Fruit fly (Drosophila melanogaster) whole organism, embryonic: Measurements from ENCODE around the gene aru.

Source experiments
- Abd-B ChIP-seq: fragments of 200-800 bp; sonication (Bioruptor generic); optimal IDR thresholded peaks from 2 replicates; lab custom pipeline; 2018; ENCODE audit warnings: missing biosample characterization, mild to moderate bottlenecking, missing genetic modification characterization, moderate library complexity
- CG10209 ChIP-seq: fragments of 200-800 bp; sonication (Bioruptor generic); optimal IDR thresholded peaks from 3 replicates; lab custom pipeline; 2017; ENCODE audit warnings: missing biosample characterization, mild to moderate bottlenecking, missing genetic modification characterization, missing genetic modification reagents
- CG11456 ChIP-seq: fragments of 200-800 bp; sonication (Bioruptor generic); IDR thresholded peaks from 3 replicates; pipeline ENCODE4 v1.3.6; 2022; ENCODE audit warnings: missing biosample characterization, missing genetic modification characterization
- CG13287 ChIP-seq: fragments of 200-800 bp; sonication (Bioruptor generic); IDR thresholded peaks from 2 replicates; pipeline ENCODE4 v1.3.6; 2022; ENCODE audit warnings: missing biosample characterization, missing genetic modification characterization; ENCODE audit not compliant: partially characterized antibody
- CG13775 ChIP-seq: fragments of 200-800 bp; sonication (Bioruptor generic); optimal IDR thresholded peaks from 3 replicates; lab custom pipeline; 2017; ENCODE audit warnings: missing biosample characterization, mild to moderate bottlenecking, missing genetic modification characterization
- CG15514 ChIP-seq: fragments of 200-800 bp; sonication (Bioruptor generic); optimal IDR thresholded peaks from 3 replicates; lab custom pipeline; 2017; ENCODE audit warnings: missing biosample characterization, missing genetic modification characterization, mild to moderate bottlenecking, moderate library complexity, missing genetic modification reagents
- CG16815 ChIP-seq: fragments of 200-800 bp; sonication (Bioruptor generic); optimal IDR thresholded peaks from 3 replicates; lab custom pipeline; 2017; ENCODE audit warnings: missing biosample characterization, mild to moderate bottlenecking, missing genetic modification characterization
- CG17568 ChIP-seq: fragments of 200-800 bp; sonication (Bioruptor generic); optimal IDR thresholded peaks from 2 replicates; lab custom pipeline; 2018; ENCODE audit warnings: missing biosample characterization, mild to moderate bottlenecking, missing genetic modification characterization, moderate library complexity
- CG1832 ChIP-seq: fragments of 200-800 bp; sonication (Bioruptor generic); optimal IDR thresholded peaks from 2 replicates; lab custom pipeline; 2017; ENCODE audit warnings: missing biosample characterization, mild to moderate bottlenecking, missing genetic modification characterization, inconsistent platforms
- CG2129 ChIP-seq: fragments of 200-800 bp; sonication (Bioruptor generic); IDR thresholded peaks from 2 replicates; pipeline ENCODE4 v1.3.6; 2022; ENCODE audit warnings: missing biosample characterization, missing genetic modification characterization; ENCODE audit not compliant: partially characterized antibody
- CG31224 ChIP-seq: fragments of 200-800 bp; sonication (Bioruptor generic); IDR thresholded peaks from 2 replicates; pipeline ENCODE4 v1.3.6; 2022; ENCODE audit warnings: missing biosample characterization, missing genetic modification characterization
- CG32767 ChIP-seq: fragments of 200-800 bp; sonication (Bioruptor generic); IDR thresholded peaks from 2 replicates; pipeline ENCODE4 v1.3.6; 2022; ENCODE audit warnings: missing biosample characterization, missing genetic modification characterization
- CG33213 ChIP-seq: fragments of 200-800 bp; sonication (Bioruptor generic); optimal IDR thresholded peaks from 3 replicates; lab custom pipeline; 2016; ENCODE audit warnings: missing biosample characterization, missing genetic modification characterization
- CG34224 ChIP-seq: fragments of 200-800 bp; sonication (Bioruptor generic); IDR thresholded peaks from 3 replicates; pipeline ENCODE4 v1.3.6; 2022; ENCODE audit warnings: missing biosample characterization, missing genetic modification characterization; ENCODE audit not compliant: partially characterized antibody
- CG4328 ChIP-seq: fragments of 200-800 bp; sonication (Bioruptor generic); optimal IDR thresholded peaks from 3 replicates; lab custom pipeline; 2017; ENCODE audit warnings: missing biosample characterization, missing genetic modification reagents, missing genetic modification characterization
- CG6254 ChIP-seq: fragments of 200-800 bp; sonication (Bioruptor generic); optimal IDR thresholded peaks from 3 replicates; lab custom pipeline; 2017; ENCODE audit warnings: mild to moderate bottlenecking, missing biosample characterization, missing genetic modification reagents, missing genetic modification characterization
- CG6683 ChIP-seq: fragments of 200-800 bp; sonication (Bioruptor generic); optimal IDR thresholded peaks from 2 replicates; lab custom pipeline; 2017; ENCODE audit warnings: missing biosample characterization, mild to moderate bottlenecking, missing genetic modification characterization, missing genetic modification reagents
- CG7357 ChIP-seq: fragments of 200-800 bp; sonication (Bioruptor generic); IDR thresholded peaks from 3 replicates; pipeline ENCODE4 v1.3.6; 2022; ENCODE audit warnings: missing biosample characterization, missing genetic modification characterization
- CG8388 ChIP-seq: fragments of 200-800 bp; sonication (Bioruptor generic); optimal IDR thresholded peaks from 2 replicates; lab custom pipeline; 2019; ENCODE audit warnings: missing biosample characterization, mild to moderate bottlenecking, missing genetic modification characterization, moderate library complexity
- CG8924 ChIP-seq: fragments of 200-800 bp; optimal IDR thresholded peaks from 3 replicates; lab custom pipeline; 2019; ENCODE audit warnings: missing biosample characterization, mild to moderate bottlenecking, missing genetic modification characterization, moderate library complexity
- CHES-1-like ChIP-seq: fragments of 200-800 bp; sonication (Bioruptor generic); optimal IDR thresholded peaks from 2 replicates; lab custom pipeline; 2016; ENCODE audit warnings: missing biosample characterization, missing genetic modification characterization
- Dip2 ChIP-seq: fragments of 200-800 bp; sonication (Bioruptor generic); IDR thresholded peaks from 2 replicates; pipeline ENCODE4 v1.3.6; 2022; ENCODE audit warnings: missing biosample characterization, missing genetic modification characterization
- Doc3 ChIP-seq: fragments of 200-800 bp; sonication (Bioruptor generic); IDR thresholded peaks from 3 replicates; pipeline ENCODE4 v1.3.6; 2022; ENCODE audit warnings: missing biosample characterization, missing genetic modification characterization; ENCODE audit not compliant: partially characterized antibody
- Lhr ChIP-seq: fragments of 200-800 bp; sonication (Bioruptor generic); optimal IDR thresholded peaks from 3 replicates; lab custom pipeline; 2017; ENCODE audit warnings: mild to moderate bottlenecking, missing biosample characterization, missing genetic modification reagents, missing genetic modification characterization
- Lpt ChIP-seq: fragments of >200 bp; optimal IDR thresholded peaks from 2 replicates; lab custom pipeline; 2018; ENCODE audit warnings: missing biosample characterization, missing genetic modification characterization
- MBD-R2 ChIP-seq: fragments of 200-800 bp; sonication (Bioruptor generic); IDR thresholded peaks from 2 replicates; pipeline ENCODE4 v1.3.6; 2022; ENCODE audit warnings: missing biosample characterization, missing genetic modification characterization
- Nf-YB ChIP-seq: fragments of 200-800 bp; sonication (Bioruptor generic); optimal IDR thresholded peaks from 3 replicates; lab custom pipeline; 2019; ENCODE audit warnings: missing biosample characterization, mild to moderate bottlenecking, missing genetic modification characterization, moderate library complexity
- ap ChIP-seq: fragments of 200-800 bp; sonication (Bioruptor generic); IDR thresholded peaks from 2 replicates; pipeline ENCODE4 v1.3.6; 2022; ENCODE audit warnings: missing biosample characterization, missing genetic modification characterization
- bab2 ChIP-seq: fragments of 200-800 bp; sonication (Bioruptor generic); optimal IDR thresholded peaks from 2 replicates; lab custom pipeline; 2016; ENCODE audit warnings: missing biosample characterization, missing genetic modification characterization
- corto ChIP-seq: fragments of 200-800 bp; sonication (Bioruptor generic); optimal IDR thresholded peaks from 2 replicates; lab custom pipeline; 2016; ENCODE audit warnings: missing biosample characterization, mild to moderate bottlenecking, missing genetic modification characterization, moderate library complexity
- crc ChIP-seq: fragments of 200-800 bp; sonication (Bioruptor generic); optimal IDR thresholded peaks from 2 replicates; lab custom pipeline; 2016; ENCODE audit warnings: missing biosample characterization, missing genetic modification characterization
- crol ChIP-seq: fragments of 200-800 bp; sonication (Bioruptor generic); IDR thresholded peaks from 2 replicates; pipeline ENCODE4 v1.3.6; 2022; ENCODE audit warnings: missing biosample characterization, missing genetic modification characterization
- dati ChIP-seq: fragments of 200-800 bp; sonication (Bioruptor generic); IDR thresholded peaks from 2 replicates; pipeline ENCODE4 v1.3.6; 2022; ENCODE audit warnings: missing biosample characterization, missing genetic modification characterization
- esg ChIP-seq: fragments of 200-800 bp; sonication (Bioruptor generic); conservative IDR thresholded peaks from 2 replicates; pipeline ENCODE4 v1.3.6; 2022; ENCODE audit warnings: missing biosample characterization, missing genetic modification characterization
- gro ChIP-seq: fragments of 200-800 bp; sonication (Bioruptor generic); optimal IDR thresholded peaks from 2 replicates; lab custom pipeline; 2016; ENCODE audit warnings: missing biosample characterization, missing genetic modification characterization
- inv ChIP-seq: fragments of 200-800 bp; sonication (Bioruptor generic); IDR thresholded peaks from 2 replicates; pipeline ENCODE4 v1.3.6; 2022; ENCODE audit warnings: missing biosample characterization, missing genetic modification characterization; ENCODE audit not compliant: partially characterized antibody
- jigr1 ChIP-seq: fragments of 200-800 bp; sonication (Bioruptor generic); IDR thresholded peaks from 3 replicates; pipeline ENCODE4 v1.3.6; 2022; ENCODE audit warnings: missing biosample characterization, missing genetic modification characterization
- sd ChIP-seq: fragments of 200-800 bp; sonication (Bioruptor generic); optimal IDR thresholded peaks from 3 replicates; lab custom pipeline; 2018; ENCODE audit warnings: missing biosample characterization, mild to moderate bottlenecking, missing genetic modification characterization, moderate library complexity
- shn ChIP-seq: fragments of 200-800 bp; sonication (Bioruptor generic); optimal IDR thresholded peaks from 3 replicates; lab custom pipeline; 2016; ENCODE audit warnings: missing biosample characterization, missing genetic modification characterization
- sna ChIP-seq: fragments of 200-800 bp; sonication (Bioruptor generic); IDR thresholded peaks from 2 replicates; pipeline ENCODE4 v1.3.6; 2022; ENCODE audit warnings: missing biosample characterization, missing genetic modification characterization; ENCODE audit not compliant: partially characterized antibody
- sr ChIP-seq: fragments of 200-800 bp; sonication (Bioruptor generic); IDR thresholded peaks from 3 replicates; pipeline ENCODE4 v1.3.6; 2022; ENCODE audit warnings: missing biosample characterization, missing genetic modification characterization
- ssp ChIP-seq: fragments of 200-800 bp; sonication (Bioruptor generic); IDR thresholded peaks from 2 replicates; pipeline ENCODE4 v1.3.6; 2022; ENCODE audit warnings: missing biosample characterization, missing genetic modification characterization
- tap ChIP-seq: fragments of 200-800 bp; optimal IDR thresholded peaks from 3 replicates; lab custom pipeline; 2019; ENCODE audit warnings: missing biosample characterization, mild to moderate bottlenecking, missing genetic modification characterization, moderate library complexity
- tgo ChIP-seq: fragments of 200-800 bp; sonication (Bioruptor generic); IDR thresholded peaks from 3 replicates; pipeline ENCODE4 v1.3.6; 2022; ENCODE audit warnings: missing biosample characterization, missing genetic modification characterization
- tna ChIP-seq: fragments of 200-800 bp; sonication (Bioruptor generic); IDR thresholded peaks from 2 replicates; pipeline ENCODE4 v1.3.6; 2022; ENCODE audit warnings: missing biosample characterization, missing genetic modification characterization; ENCODE audit not compliant: partially characterized antibody
- twi ChIP-seq: fragments of 200-800 bp; optimal IDR thresholded peaks from 2 replicates; lab custom pipeline; 2019; ENCODE audit warnings: missing biosample characterization, mild to moderate bottlenecking, missing genetic modification characterization, moderate library complexity
- z ChIP-seq: fragments of 200-800 bp; sonication (Bioruptor generic); IDR thresholded peaks from 3 replicates; pipeline ENCODE4 v1.3.6; 2022; ENCODE audit warnings: missing biosample characterization, missing genetic modification characterization
- zen ChIP-seq: fragments of 200-800 bp; sonication (Bioruptor generic); optimal IDR thresholded peaks from 3 replicates; lab custom pipeline; 2018; ENCODE audit warnings: missing biosample characterization, mild to moderate bottlenecking, missing genetic modification characterization, moderate library complexity
- zen2 ChIP-seq: fragments of 200-800 bp; sonication (Bioruptor generic); IDR thresholded peaks from 3 replicates; pipeline ENCODE4 v1.3.6; 2022; ENCODE audit warnings: missing biosample characterization, missing genetic modification characterization; ENCODE audit not compliant: partially characterized antibody

Gene aru

DNA sequence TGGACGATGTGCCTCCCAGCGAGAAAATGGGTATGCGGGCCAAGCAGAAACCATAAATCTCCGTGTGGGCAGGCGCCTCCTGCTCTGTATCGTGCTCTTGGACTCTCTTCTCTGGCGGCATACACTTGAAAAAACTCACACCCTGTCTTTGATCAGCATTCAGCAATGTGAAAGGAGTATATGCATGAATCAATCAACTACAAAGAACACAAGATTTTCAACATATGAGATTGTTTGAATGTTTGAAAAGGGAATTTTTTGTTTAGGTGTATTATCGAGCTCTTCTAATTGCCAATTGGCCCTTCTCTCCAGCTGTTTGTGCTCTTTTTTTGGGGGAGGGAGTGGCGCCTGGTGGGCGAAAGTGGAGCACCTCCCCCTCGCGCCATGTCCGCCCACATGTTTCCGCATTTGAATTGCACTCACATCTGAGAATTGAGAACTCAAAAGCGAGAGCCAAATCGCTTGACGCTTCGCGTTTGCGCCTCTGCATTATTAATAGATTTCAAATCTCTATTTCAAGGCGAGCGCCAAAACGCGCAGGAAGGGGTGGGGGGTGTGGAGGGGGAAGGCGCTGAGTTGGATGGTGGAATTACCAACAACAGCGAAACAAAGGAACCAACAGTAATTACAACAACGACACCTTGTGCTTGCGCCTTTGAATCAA, 22.7 kb downstream of the aru start (continued):
- TF ChIP-seq CG34224 (GFP tag; lab: Robert Waterston, UW) (no peak), tap (tag; lab: Kevin White, UChicago) (peak; percentile 88), CG31224 (GFP tag; lab: Robert Waterston, UW) (peak; percentile 80; the same call in 1 of the 2 replicates), CG16815 (GFP tag; lab: Kevin White, UChicago) (peak; percentile 56), esg (GFP tag; lab: Robert Waterston, UW) (peak; percentile 82), CG6254 (GFP tag; lab: Kevin White, UChicago) (peak; percentile 74), ssp (GFP tag; lab: Robert Waterston, UW) (peak; percentile 80), CHES-1-like (GFP tag; lab: Kevin White, UChicago) (peak; percentile 90), CG2129 (GFP tag; lab: Robert Waterston, UW) (no peak), crol (GFP tag; lab: Robert Waterston, UW) (peak; percentile 87), Nf-YB (GFP tag; lab: Kevin White, UChicago) (peak; percentile 73), twi (peak; percentile 59), gro (GFP tag; lab: Kevin White, UChicago) (peak; percentile 69), shn (GFP tag; lab: Kevin White, UChicago) (peak; percentile 85), inv (no peak), Lhr (peak; percentile 7), CG15514 (peak; percentile 77), Doc3 (GFP tag; lab: Robert Waterston, UW) (no peak), sna (GFP tag; lab: Robert Waterston, UW) (no peak), CG32767 (GFP tag; lab: Robert Waterston, UW) (peak; percentile 83), CG1832 (GFP tag; lab: Kevin White, UChicago) (no peak), CG8924 (peak; percentile 87), ap (peak; percentile 92), CG33213 (GFP tag; lab: Kevin White, UChicago) (peak; percentile 83), z (GFP tag; lab: Robert Waterston, UW) (peak; percentile 71; the same call in 2 of the 3 replicates), dati (GFP tag; lab: Robert Waterston, UW) (peak; percentile 84), tgo (GFP tag; lab: Robert Waterston, UW) (peak; percentile 84), CG8388 (GFP tag; lab: Kevin White, UChicago) (peak; percentile 73), CG13287 (no peak), Lpt (GFP tag; lab: Kevin White, UChicago) (no peak), CG6683 (GFP tag; lab: Kevin White, UChicago) (peak; percentile 65), zen2 (no peak), CG17568 (GFP tag; lab: Kevin White, UChicago) (peak; percentile 84), CG11456 (GFP tag; lab: Robert Waterston, UW) (peak; percentile 92), MBD-R2 (GFP tag; lab: Robert Waterston, UW) (peak; percentile 68), sd (tag; lab: Kevin White, UChicago) (peak; percentile 57), Dip2 (no peak), CG4328 (peak; percentile 73), zen (tag; lab: Kevin White, UChicago) (peak; percentile 28), CG10209 (peak; percentile 86), crc (GFP tag; lab: Kevin White, UChicago) (peak; percentile 85), CG13775 (GFP tag; lab: Kevin White, UChicago) (peak; percentile 59), corto (GFP tag; lab: Kevin White, UChicago) (no peak), Abd-B (peak; percentile 78), CG7357 (GFP tag; lab: Robert Waterston, UW) (peak; percentile 75), sr (GFP tag; lab: Robert Waterston, UW) (peak; percentile 100), bab2 (GFP tag; lab: Kevin White, UChicago) (peak; percentile 85), jigr1 (GFP tag; lab: Robert Waterston, UW) (peak; percentile 62; the same call in 2 of the 3 replicates), tna (GFP tag; lab: Robert Waterston, UW) (no peak)
